Worm (Caenorhabditis elegans) whole organism, mixed stage, embryonic: Measurements from ENCODE around the gene K10D11.2.

Source experiments
- elt-3 ChIP-seq: fragments of 150-350 bp; optimal IDR thresholded peaks from 2 replicates; lab custom pipeline; 2014; ENCODE audit warnings: missing biosample characterization, missing genetic modification characterization
- ztf-11 ChIP-seq: fragments of 150-350 bp; optimal IDR thresholded peaks from 2 replicates; lab custom pipeline; 2014; ENCODE audit warnings: missing biosample characterization, missing genetic modification characterization

ce11 chrIV:13025853-13026343 is 47.1 kb downstream of the K10D11.2 start:
- TF ChIP-seq ztf-11 (no peak), elt-3 (tag; lab: Kevin White, UChicago) (no peak)
